Fruit fly (Drosophila melanogaster) whole organism, adult: ENCODE results near the gene CG14036.

Experiments used
- CG11617 ChIP-seq: fragments of 200-800 bp; sonication (Bioruptor generic); optimal IDR thresholded peaks from 2 replicates; lab custom pipeline; 2017; ENCODE audit warnings: mild to moderate bottlenecking, missing biosample characterization, missing genetic modification reagents, missing genetic modification characterization
- CG1620 ChIP-seq: fragments of 200-800 bp; sonication (Bioruptor generic); optimal IDR thresholded peaks from 2 replicates; lab custom pipeline; 2016; ENCODE audit warnings: missing biosample characterization, missing genetic modification characterization
- CG5204 ChIP-seq: fragments of 200-800 bp; sonication (Bioruptor generic); optimal IDR thresholded peaks from 2 replicates; lab custom pipeline; 2016; ENCODE audit warnings: missing biosample characterization, missing genetic modification characterization
- CG7045 ChIP-seq: fragments of 200-800 bp; sonication (Bioruptor generic); optimal IDR thresholded peaks from 2 replicates; lab custom pipeline; 2017; ENCODE audit warnings: missing biosample characterization, mild to moderate bottlenecking, missing genetic modification characterization
- Crg-1 ChIP-seq: fragments of 200-800 bp; sonication (Bioruptor generic); optimal IDR thresholded peaks from 2 replicates; lab custom pipeline; 2016; ENCODE audit warnings: missing biosample characterization, missing genetic modification characterization
- Hr96 ChIP-seq: fragments of 200-800 bp; sonication (Bioruptor generic); optimal IDR thresholded peaks from 2 replicates; lab custom pipeline; 2016; ENCODE audit warnings: missing biosample characterization, missing genetic modification characterization
- Mnt ChIP-seq: fragments of 200-800 bp; sonication (Bioruptor generic); optimal IDR thresholded peaks from 2 replicates; lab custom pipeline; 2016; ENCODE audit warnings: missing biosample characterization, mild to moderate bottlenecking, missing genetic modification characterization
- cnc ChIP-seq, 2 experiments: fragments of >200 bp; optimal IDR thresholded peaks; 2 replicates each; lab custom pipeline; 2017
- kay ChIP-seq: fragments of 200-800 bp; sonication (Bioruptor generic); peaks from one replicate; lab custom pipeline; 2016; ENCODE audit warnings: missing biosample characterization, missing genetic modification characterization, borderline replicate concordance
- pad ChIP-seq: fragments of 200-800 bp; sonication (Bioruptor generic); optimal IDR thresholded peaks from 3 replicates; lab custom pipeline; 2017; ENCODE audit warnings: missing biosample characterization, missing genetic modification characterization, mild to moderate bottlenecking, moderate library complexity, missing genetic modification reagents
- tj ChIP-seq: fragments of 200-800 bp; sonication (Bioruptor generic); optimal IDR thresholded peaks from 3 replicates; lab custom pipeline; 2017; ENCODE audit warnings: missing biosample characterization, mild to moderate bottlenecking, missing genetic modification characterization, moderate library complexity
- toe ChIP-seq: fragments of 200-800 bp; sonication (Bioruptor generic); optimal IDR thresholded peaks from 2 replicates; lab custom pipeline; 2016; ENCODE audit warnings: missing biosample characterization, missing genetic modification characterization

dm6 chr2L:5054953-5055352 lies at the start of gene CG14036, which contains the start of gene His3.3A:
- no peak for TF ChIP-seq CG5204 (GFP tag; lab: Kevin White, UChicago)
- TF ChIP-seq tj (GFP tag; lab: Kevin White, UChicago), result no peak
- no peak for TF ChIP-seq CG11617 (GFP tag; lab: Kevin White, UChicago)
- no peak for TF ChIP-seq cnc (optimal IDR thresholded peaks at IDR 0.05; lab: Kevin White, UChicago)
- TF ChIP-seq CG1620 (GFP tag; lab: Kevin White, UChicago), result peak; percentile 40
- peak; percentile 4 for TF ChIP-seq pad (GFP tag; lab: Kevin White, UChicago)
- TF ChIP-seq CG7045 (GFP tag; lab: Kevin White, UChicago), result no peak
- TF ChIP-seq toe, result no peak
- no peak for TF ChIP-seq kay (GFP tag; lab: Kevin White, UChicago)
- TF ChIP-seq Crg-1 (GFP tag; lab: Kevin White, UChicago), result peak; percentile 35
- TF ChIP-seq Hr96 (GFP tag; lab: Kevin White, UChicago), result no peak
- peak; percentile 10 for TF ChIP-seq Mnt (GFP tag; lab: Kevin White, UChicago)
